Worm (Caenorhabditis elegans): Measurements from ENCODE around the gene soap-1.

DNA sequence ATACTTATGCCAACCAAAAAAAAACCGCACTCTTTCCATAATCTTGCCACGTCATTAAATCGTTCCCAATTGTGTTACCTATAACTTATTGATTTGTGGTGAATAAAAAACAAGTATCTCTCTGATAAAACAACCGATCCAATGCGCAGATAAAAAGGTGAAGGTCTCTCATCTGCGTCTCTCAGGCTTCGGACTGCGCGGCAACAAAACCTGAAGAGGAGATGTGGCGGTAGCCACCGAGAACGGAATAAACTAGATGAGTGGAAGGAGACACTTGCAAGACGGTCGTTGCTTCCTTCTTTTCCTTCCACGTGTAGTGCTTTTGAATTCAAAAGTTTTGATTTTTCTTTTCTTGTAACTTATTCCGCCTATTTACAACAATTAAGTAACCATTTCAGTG, 10.2 kb upstream of the soap-1 start, which contains the start of gene fkb-3:
- TF ChIP-seq elt-3 (tag; optimal IDR thresholded peaks at IDR 0.05) (peak in 1 of 6 experiments; percentile 38), snpc-4 (tag; optimal IDR thresholded peaks at IDR 0.05) (no peak), elt-2 (tag; optimal IDR thresholded peaks at IDR 0.05) (no peak), egl-27 (tag; optimal IDR thresholded peaks at IDR 0.05) (no peak), Y116A8C.19 (tag; optimal IDR thresholded peaks at IDR 0.05; ENCODE audit: borderline replicate concordance) (no peak), ztf-11 (tag; optimal IDR thresholded peaks at IDR 0.05) (no peak), nhr-12 (tag; optimal IDR thresholded peaks at IDR 0.05) (no peak), rnt-1 (tag; optimal IDR thresholded peaks at IDR 0.05) (peak; percentile 3), fos-1 (tag; optimal IDR thresholded peaks at IDR 0.05) (no peak), nhr-237 (tag; optimal IDR thresholded peaks at IDR 0.05) (no peak), C16A3.4 (tag; optimal IDR thresholded peaks at IDR 0.05) (no peak), pag-3 (tag; optimal IDR thresholded peaks at IDR 0.05; ENCODE audit: borderline replicate concordance, insufficient read depth) (no peak)
